Worm (Caenorhabditis elegans): ENCODE results near the gene D1054.10.

ce11 chrV:10745034-10745433 lies 47.6 kb downstream of the D1054.10 start, which contains the start of gene srj-21:
- TF ChIP-seq snpc-4 (tag; optimal IDR thresholded peaks at IDR 0.05) (no peak), sptf-1 (tag; optimal IDR thresholded peaks at IDR 0.05) (no peak), elt-3 (tag; optimal IDR thresholded peaks at IDR 0.05) (no peak), elt-1 (tag; optimal IDR thresholded peaks at IDR 0.05; ENCODE audit: borderline replicate concordance, insufficient read depth) (no peak), nhr-12 (tag; optimal IDR thresholded peaks at IDR 0.05) (no peak)
